Fruit fly (Drosophila melanogaster) whole organism, prepupa: Measurements from ENCODE around the gene Gga.

Experiments used
- Blimp-1 ChIP-seq: fragments of 200-800 bp; sonication (Bioruptor generic); optimal IDR thresholded peaks from 3 replicates; lab custom pipeline; 2017; ENCODE audit warnings: missing biosample characterization, missing genetic modification characterization, mild to moderate bottlenecking, moderate library complexity, missing genetic modification reagents
- CG10631 ChIP-seq: fragments of 200-800 bp; sonication (Bioruptor generic); optimal IDR thresholded peaks from 2 replicates; lab custom pipeline; 2016; ENCODE audit warnings: missing biosample characterization, missing genetic modification characterization
- CG10669 ChIP-seq: fragments of 200-800 bp; sonication (Bioruptor generic); optimal IDR thresholded peaks from 3 replicates; lab custom pipeline; 2018; ENCODE audit warnings: missing biosample characterization, mild to moderate bottlenecking, missing genetic modification characterization, moderate library complexity
- CG11762 ChIP-seq: fragments of 200-800 bp; sonication (Bioruptor generic); optimal IDR thresholded peaks from 3 replicates; lab custom pipeline; 2016; ENCODE audit warnings: missing biosample characterization, missing genetic modification characterization; ENCODE audit not compliant: insufficient read depth
- CG11902 ChIP-seq: fragments of 200-800 bp; sonication (Bioruptor generic); optimal IDR thresholded peaks from 3 replicates; lab custom pipeline; 2016; ENCODE audit warnings: missing biosample characterization, missing genetic modification characterization
- CG15336 ChIP-seq: fragments of 200-800 bp; sonication (Bioruptor generic); IDR thresholded peaks from 2 replicates; pipeline ENCODE4 v1.3.6; 2022; ENCODE audit warnings: missing biosample characterization, missing genetic modification characterization
- CG1621 ChIP-seq: fragments of 200-800 bp; sonication (Bioruptor generic); optimal IDR thresholded peaks from 3 replicates; lab custom pipeline; 2018; ENCODE audit warnings: missing biosample characterization, mild to moderate bottlenecking, missing genetic modification characterization
- CG16779 ChIP-seq: fragments of 200-800 bp; sonication (Bioruptor generic); optimal IDR thresholded peaks from 3 replicates; lab custom pipeline; 2017; ENCODE audit warnings: missing biosample characterization, mild to moderate bottlenecking, missing genetic modification characterization
- CG3032 ChIP-seq: fragments of 200-800 bp; optimal IDR thresholded peaks from 2 replicates; lab custom pipeline; 2019; ENCODE audit warnings: missing biosample characterization, mild to moderate bottlenecking, missing genetic modification characterization, moderate library complexity
- CG31627 ChIP-seq: fragments of 200-800 bp; sonication (Bioruptor generic); optimal IDR thresholded peaks from 3 replicates; lab custom pipeline; 2016; ENCODE audit warnings: missing biosample characterization, missing genetic modification characterization
- CG34406 ChIP-seq: fragments of 200-800 bp; sonication (Bioruptor generic); optimal IDR thresholded peaks from 3 replicates; lab custom pipeline; 2016; ENCODE audit warnings: missing biosample characterization, missing genetic modification characterization
- CG6163 ChIP-seq: fragments of 200-800 bp; sonication (Bioruptor generic); IDR thresholded peaks from 3 replicates; pipeline ENCODE4 v1.3.6; 2022; ENCODE audit warnings: missing biosample characterization, missing genetic modification characterization
- CG6276 ChIP-seq: fragments of 200-800 bp; sonication (Bioruptor generic); optimal IDR thresholded peaks from 2 replicates; lab custom pipeline; 2017; ENCODE audit warnings: missing biosample characterization, mild to moderate bottlenecking, missing genetic modification characterization
- CG6792 ChIP-seq: fragments of 200-800 bp; sonication (Bioruptor generic); optimal IDR thresholded peaks from 3 replicates; lab custom pipeline; 2016; ENCODE audit warnings: missing biosample characterization, missing genetic modification characterization
- CG6854 ChIP-seq: fragments of 200-800 bp; sonication (Bioruptor generic); optimal IDR thresholded peaks from 2 replicates; lab custom pipeline; 2017; ENCODE audit warnings: missing biosample characterization, mild to moderate bottlenecking, missing genetic modification characterization
- CG8119 ChIP-seq: fragments of 200-800 bp; sonication (Bioruptor generic); IDR thresholded peaks from 3 replicates; pipeline ENCODE4 v1.3.6; 2022; ENCODE audit warnings: missing biosample characterization, missing genetic modification characterization
- CG8319 ChIP-seq: fragments of 200-800 bp; sonication (Bioruptor generic); optimal IDR thresholded peaks from 3 replicates; lab custom pipeline; 2016; ENCODE audit warnings: missing biosample characterization, missing genetic modification characterization
- CG8632 ChIP-seq: fragments of 200-800 bp; sonication (Bioruptor generic); optimal IDR thresholded peaks from 3 replicates; lab custom pipeline; 2016; ENCODE audit warnings: missing biosample characterization, missing genetic modification characterization
- Eip75B ChIP-seq: fragments of 200-800 bp; sonication (Bioruptor generic); optimal IDR thresholded peaks from 3 replicates; lab custom pipeline; 2016; ENCODE audit warnings: missing biosample characterization, missing genetic modification characterization
- Eip78C ChIP-seq: fragments of 200-800 bp; sonication (Bioruptor generic); peaks from one replicate; lab custom pipeline; 2016; ENCODE audit warnings: missing biosample characterization, missing genetic modification characterization
- Eip93F ChIP-seq: fragments of 200-800 bp; sonication (Bioruptor generic); optimal IDR thresholded peaks from 2 replicates; lab custom pipeline; 2016; ENCODE audit warnings: missing biosample characterization, mild to moderate bottlenecking, missing genetic modification characterization
- Ets21C ChIP-seq: fragments of 200-800 bp; sonication (Bioruptor generic); optimal IDR thresholded peaks from 3 replicates; lab custom pipeline; 2016; ENCODE audit warnings: missing biosample characterization, missing genetic modification characterization
- Ets96B ChIP-seq: fragments of 200-800 bp; optimal IDR thresholded peaks from 2 replicates; lab custom pipeline; 2019; ENCODE audit warnings: missing biosample characterization, mild to moderate bottlenecking, missing genetic modification characterization, moderate library complexity
- Gug ChIP-seq: fragments of 200-800 bp; sonication (Bioruptor generic); IDR thresholded peaks from 2 replicates; pipeline ENCODE4 v1.3.6; 2022; ENCODE audit warnings: missing biosample characterization, missing genetic modification characterization
- Hr38 ChIP-seq: sonication (Bioruptor generic); optimal IDR thresholded peaks from 2 replicates; lab custom pipeline; 2016; ENCODE audit warnings: missing biosample characterization, missing genetic modification characterization
- Hr39 ChIP-seq: fragments of 200-800 bp; sonication (Bioruptor generic); optimal IDR thresholded peaks from 2 replicates; lab custom pipeline; 2016; ENCODE audit warnings: missing biosample characterization, missing genetic modification characterization
- Hr4 ChIP-seq: fragments of 200-800 bp; sonication (Bioruptor generic); optimal IDR thresholded peaks from 3 replicates; lab custom pipeline; 2016; ENCODE audit warnings: missing biosample characterization, missing genetic modification characterization
- Lpt ChIP-seq: fragments of 200-800 bp; sonication (Bioruptor generic); optimal IDR thresholded peaks from 3 replicates; lab custom pipeline; 2016; ENCODE audit warnings: missing biosample characterization, missing genetic modification characterization
- Met ChIP-seq: fragments of 200-800 bp; sonication (Bioruptor generic); optimal IDR thresholded peaks from 3 replicates; lab custom pipeline; 2016; ENCODE audit warnings: missing biosample characterization, missing genetic modification characterization
- OdsH ChIP-seq: fragments of 200-800 bp; sonication (Bioruptor generic); optimal IDR thresholded peaks from 3 replicates; lab custom pipeline; 2016; ENCODE audit warnings: missing biosample characterization, missing genetic modification characterization
- Smox ChIP-seq: fragments of 200-800 bp; sonication (Bioruptor generic); optimal IDR thresholded peaks from 3 replicates; lab custom pipeline; 2016; ENCODE audit warnings: missing biosample characterization, missing genetic modification characterization
- Sox14 ChIP-seq: fragments of 200-800 bp; sonication (Bioruptor generic); optimal IDR thresholded peaks from 3 replicates; lab custom pipeline; 2016; ENCODE audit warnings: missing biosample characterization, missing genetic modification characterization
- Sox15 ChIP-seq: fragments of 200-800 bp; sonication (Bioruptor generic); optimal IDR thresholded peaks from 3 replicates; lab custom pipeline; 2016; ENCODE audit warnings: missing biosample characterization, missing genetic modification characterization
- acj6 ChIP-seq: fragments of 200-800 bp; sonication (Bioruptor generic); optimal IDR thresholded peaks from 3 replicates; lab custom pipeline; 2016; ENCODE audit warnings: missing biosample characterization, missing genetic modification characterization
- cyc ChIP-seq: fragments of 200-800 bp; sonication (Bioruptor generic); optimal IDR thresholded peaks from 3 replicates; lab custom pipeline; 2016; ENCODE audit warnings: missing biosample characterization, missing genetic modification characterization
- dac ChIP-seq: fragments of 200-800 bp; sonication (Bioruptor generic); optimal IDR thresholded peaks from 2 replicates; lab custom pipeline; 2017; ENCODE audit warnings: missing biosample characterization, mild to moderate bottlenecking, missing genetic modification characterization
- dsx ChIP-seq: fragments of 200-800 bp; optimal IDR thresholded peaks from 3 replicates; lab custom pipeline; 2019; ENCODE audit warnings: missing biosample characterization, mild to moderate bottlenecking, missing genetic modification characterization, moderate library complexity; ENCODE audit not compliant: poor library complexity, severe bottlenecking
- eg ChIP-seq: fragments of 200-800 bp; sonication (Bioruptor generic); IDR thresholded peaks from 3 replicates; pipeline ENCODE4 v1.3.6; 2022; ENCODE audit warnings: missing biosample characterization, missing genetic modification characterization
- esn ChIP-seq: fragments of 200-800 bp; sonication (Bioruptor generic); optimal IDR thresholded peaks from 2 replicates; lab custom pipeline; 2016; ENCODE audit warnings: missing biosample characterization, mild to moderate bottlenecking, missing genetic modification characterization, moderate library complexity
- fd59A ChIP-seq: fragments of 200-800 bp; sonication (Bioruptor generic); optimal IDR thresholded peaks from 2 replicates; lab custom pipeline; 2017; ENCODE audit warnings: missing biosample characterization, mild to moderate bottlenecking, missing genetic modification characterization, missing genetic modification reagents
- fd85E ChIP-seq: fragments of 200-800 bp; sonication (Bioruptor generic); optimal IDR thresholded peaks from 3 replicates; lab custom pipeline; 2016; ENCODE audit warnings: missing biosample characterization, missing genetic modification characterization
- fkh ChIP-seq: fragments of 200-800 bp; sonication (Bioruptor generic); optimal IDR thresholded peaks from 3 replicates; lab custom pipeline; 2017; ENCODE audit warnings: missing biosample characterization, mild to moderate bottlenecking, missing genetic modification characterization, moderate library complexity
- lz ChIP-seq: fragments of 200-800 bp; sonication (Bioruptor generic); optimal IDR thresholded peaks from 3 replicates; lab custom pipeline; 2016; ENCODE audit warnings: missing biosample characterization, missing genetic modification characterization
- net ChIP-seq: fragments of 200-800 bp; sonication (Bioruptor generic); optimal IDR thresholded peaks from 3 replicates; lab custom pipeline; 2016; ENCODE audit warnings: missing biosample characterization, missing genetic modification characterization
- pdm3 ChIP-seq: fragments of 200-800 bp; sonication (Bioruptor generic); optimal IDR thresholded peaks from 3 replicates; lab custom pipeline; 2016; ENCODE audit warnings: missing biosample characterization, missing genetic modification characterization
- salr ChIP-seq, 2 experiments: fragments of 200-800 bp; sonication (Bioruptor generic); optimal IDR thresholded peaks; 3 replicates each; lab custom pipeline; 2016 to 2018; ENCODE audit warnings: missing biosample characterization in 2 of 2, missing genetic modification characterization in 2 of 2, mild to moderate bottlenecking in 1 of 2
- spab ChIP-seq: fragments of 200-800 bp; sonication (Bioruptor generic); optimal IDR thresholded peaks from 2 replicates; lab custom pipeline; 2017; ENCODE audit warnings: missing biosample characterization, mild to moderate bottlenecking, missing genetic modification characterization, missing genetic modification reagents
- svp ChIP-seq: fragments of 200-800 bp; sonication (Bioruptor generic); peaks from one replicate; lab custom pipeline; 2016; ENCODE audit warnings: missing biosample characterization, missing genetic modification characterization
- vri ChIP-seq: fragments of 200-800 bp; sonication (Bioruptor generic); optimal IDR thresholded peaks from 3 replicates; lab custom pipeline; 2016; ENCODE audit warnings: missing biosample characterization, mild to moderate bottlenecking, missing genetic modification characterization

The Gga gene

dm6 chrX:9644828-9645227 is 44.0 kb downstream of the Gga start (continued):
- TF ChIP-seq CG10631 (GFP tag; lab: Kevin White, UChicago): no peak
- no peak for TF ChIP-seq net (GFP tag; lab: Kevin White, UChicago)
- TF ChIP-seq CG31627 (GFP tag; lab: Kevin White, UChicago): no peak
- no peak for TF ChIP-seq CG6854 (GFP tag; lab: Kevin White, UChicago)
- TF ChIP-seq acj6: no peak
- no peak for TF ChIP-seq CG8319
- no peak for TF ChIP-seq fd85E (GFP tag; lab: Kevin White, UChicago)
- TF ChIP-seq, all 60 proteins: peak for 8

- TF ChIP-seq Ets21C (peak; percentile 97), dsx (GFP tag; lab: Kevin White, UChicago) (peak; percentile 93), svp (GFP tag; lab: Kevin White, UChicago) (peak; percentile 100), Sox14 (GFP tag; lab: Kevin White, UChicago) (peak; percentile 99), CG8119 (GFP tag; lab: Robert Waterston, UW) (peak; percentile 97), lz (GFP tag; lab: Kevin White, UChicago) (peak; percentile 99), vri (GFP tag; lab: Kevin White, UChicago) (peak; percentile 99), Hr39 (peak; percentile 99), Smox (GFP tag; lab: Kevin White, UChicago) (peak; percentile 98), CG6792 (peak; percentile 99), cyc (GFP tag; lab: Kevin White, UChicago) (peak; percentile 99), Eip93F (GFP tag; lab: Kevin White, UChicago) (peak; percentile 99), CG11762 (GFP tag; lab: Kevin White, UChicago) (peak; percentile 97), Met (peak; percentile 99), salr (GFP tag; optimal IDR thresholded peaks at IDR 0.05; lab: Kevin White, UChicago) (peak; percentile 92 to 94), Blimp-1 (GFP tag; lab: Kevin White, UChicago) (peak; percentile 95), fkh (GFP tag; lab: Kevin White, UChicago) (peak; percentile 74), CG6276 (GFP tag; lab: Kevin White, UChicago) (peak; percentile 94), CG11902 (GFP tag; lab: Kevin White, UChicago) (peak; percentile 98), Eip78C (GFP tag; lab: Kevin White, UChicago) (peak; percentile 99), CG10631 (GFP tag; lab: Kevin White, UChicago) (peak; percentile 97), CG10669 (GFP tag; lab: Kevin White, UChicago) (peak; percentile 98), net (GFP tag; lab: Kevin White, UChicago) (peak; percentile 99), Eip75B (peak; percentile 99), CG34406 (GFP tag; lab: Kevin White, UChicago) (peak; percentile 98), CG16779 (tag; lab: Kevin White, UChicago) (peak; percentile 95), Ets96B (tag; lab: Kevin White, UChicago) (peak; percentile 94), acj6 (peak; percentile 98), CG6163 (GFP tag; lab: Robert Waterston, UW) (peak; percentile 99), CG8632 (peak; percentile 98), CG31627 (GFP tag; lab: Kevin White, UChicago) (peak; percentile 99), esn (GFP tag; lab: Kevin White, UChicago) (peak; percentile 99), Hr38 (GFP tag; lab: Kevin White, UChicago) (peak; percentile 79), spab (GFP tag; lab: Kevin White, UChicago) (peak; percentile 93), CG1621 (tag; lab: Kevin White, UChicago) (peak; percentile 96), CG3032 (peak; percentile 94), Gug (GFP tag; lab: Robert Waterston, UW) (peak; percentile 98), Hr4 (GFP tag; lab: Kevin White, UChicago) (peak; percentile 98), fd59A (GFP tag; lab: Kevin White, UChicago) (peak; percentile 94), CG8319 (peak; percentile 98), eg (GFP tag; lab: Robert Waterston, UW) (peak; percentile 98), OdsH (GFP tag; lab: Kevin White, UChicago) (peak; percentile 98), CG6854 (GFP tag; lab: Kevin White, UChicago) (peak; percentile 97), CG15336 (GFP tag; lab: Robert Waterston, UW) (peak; percentile 97), Sox15 (GFP tag; lab: Kevin White, UChicago) (peak; percentile 98), Lpt (peak; percentile 97), dac (GFP tag; lab: Kevin White, UChicago) (peak; percentile 94), pdm3 (GFP tag; lab: Kevin White, UChicago) (peak; percentile 99)
These were observed 45.2 kb downstream of the Gga start for dm6 chrX:9646022-9646421.
